Fruit fly (Drosophila melanogaster) whole organism, prepupa: ENCODE data around the gene CG31191.

ENCODE experiments used
- Blimp-1 ChIP-seq: fragments of 200-800 bp; sonication (Bioruptor generic); optimal IDR thresholded peaks from 3 replicates; lab custom pipeline; 2017; ENCODE audit warnings: missing biosample characterization, missing genetic modification characterization, mild to moderate bottlenecking, moderate library complexity, missing genetic modification reagents
- CG10631 ChIP-seq: fragments of 200-800 bp; sonication (Bioruptor generic); optimal IDR thresholded peaks from 2 replicates; lab custom pipeline; 2016; ENCODE audit warnings: missing biosample characterization, missing genetic modification characterization
- CG11294 ChIP-seq: fragments of 200-800 bp; sonication (Bioruptor generic); IDR thresholded peaks from 2 replicates; pipeline ENCODE4 v1.3.6; 2022; ENCODE audit warnings: missing biosample characterization, missing genetic modification characterization
- CG15336 ChIP-seq: fragments of 200-800 bp; sonication (Bioruptor generic); IDR thresholded peaks from 2 replicates; pipeline ENCODE4 v1.3.6; 2022; ENCODE audit warnings: missing biosample characterization, missing genetic modification characterization
- CG1621 ChIP-seq: fragments of 200-800 bp; sonication (Bioruptor generic); optimal IDR thresholded peaks from 3 replicates; lab custom pipeline; 2018; ENCODE audit warnings: missing biosample characterization, mild to moderate bottlenecking, missing genetic modification characterization
- CG16779 ChIP-seq: fragments of 200-800 bp; sonication (Bioruptor generic); optimal IDR thresholded peaks from 3 replicates; lab custom pipeline; 2017; ENCODE audit warnings: missing biosample characterization, mild to moderate bottlenecking, missing genetic modification characterization
- CG31627 ChIP-seq: fragments of 200-800 bp; sonication (Bioruptor generic); optimal IDR thresholded peaks from 3 replicates; lab custom pipeline; 2016; ENCODE audit warnings: missing biosample characterization, missing genetic modification characterization
- CG32006 ChIP-seq: fragments of 200-800 bp; sonication (Bioruptor generic); optimal IDR thresholded peaks from 3 replicates; lab custom pipeline; 2017; ENCODE audit warnings: missing biosample characterization, mild to moderate bottlenecking, missing genetic modification characterization
- CG6163 ChIP-seq: fragments of 200-800 bp; sonication (Bioruptor generic); IDR thresholded peaks from 3 replicates; pipeline ENCODE4 v1.3.6; 2022; ENCODE audit warnings: missing biosample characterization, missing genetic modification characterization
- CG6854 ChIP-seq: fragments of 200-800 bp; sonication (Bioruptor generic); optimal IDR thresholded peaks from 2 replicates; lab custom pipeline; 2017; ENCODE audit warnings: missing biosample characterization, mild to moderate bottlenecking, missing genetic modification characterization
- CG7368 ChIP-seq: fragments of 200-800 bp; sonication (Bioruptor generic); optimal IDR thresholded peaks from 3 replicates; lab custom pipeline; 2016; ENCODE audit warnings: missing biosample characterization, missing genetic modification characterization
- CG8119 ChIP-seq: fragments of 200-800 bp; sonication (Bioruptor generic); IDR thresholded peaks from 3 replicates; pipeline ENCODE4 v1.3.6; 2022; ENCODE audit warnings: missing biosample characterization, missing genetic modification characterization
- CG9139 ChIP-seq: fragments of 200-800 bp; sonication (Bioruptor generic); optimal IDR thresholded peaks from 3 replicates; lab custom pipeline; 2017; ENCODE audit warnings: missing biosample characterization, mild to moderate bottlenecking, missing genetic modification characterization
- Eip75B ChIP-seq: fragments of 200-800 bp; sonication (Bioruptor generic); optimal IDR thresholded peaks from 3 replicates; lab custom pipeline; 2016; ENCODE audit warnings: missing biosample characterization, missing genetic modification characterization
- Eip78C ChIP-seq: fragments of 200-800 bp; sonication (Bioruptor generic); peaks from one replicate; lab custom pipeline; 2016; ENCODE audit warnings: missing biosample characterization, missing genetic modification characterization
- Ets21C ChIP-seq: fragments of 200-800 bp; sonication (Bioruptor generic); optimal IDR thresholded peaks from 3 replicates; lab custom pipeline; 2016; ENCODE audit warnings: missing biosample characterization, missing genetic modification characterization
- Gug ChIP-seq: fragments of 200-800 bp; sonication (Bioruptor generic); IDR thresholded peaks from 2 replicates; pipeline ENCODE4 v1.3.6; 2022; ENCODE audit warnings: missing biosample characterization, missing genetic modification characterization
- Hr38 ChIP-seq: sonication (Bioruptor generic); optimal IDR thresholded peaks from 2 replicates; lab custom pipeline; 2016; ENCODE audit warnings: missing biosample characterization, missing genetic modification characterization
- Hr39 ChIP-seq: fragments of 200-800 bp; sonication (Bioruptor generic); optimal IDR thresholded peaks from 2 replicates; lab custom pipeline; 2016; ENCODE audit warnings: missing biosample characterization, missing genetic modification characterization
- Hr4 ChIP-seq: fragments of 200-800 bp; sonication (Bioruptor generic); optimal IDR thresholded peaks from 3 replicates; lab custom pipeline; 2016; ENCODE audit warnings: missing biosample characterization, missing genetic modification characterization
- Lpt ChIP-seq: fragments of 200-800 bp; sonication (Bioruptor generic); optimal IDR thresholded peaks from 3 replicates; lab custom pipeline; 2016; ENCODE audit warnings: missing biosample characterization, missing genetic modification characterization
- Met ChIP-seq: fragments of 200-800 bp; sonication (Bioruptor generic); optimal IDR thresholded peaks from 3 replicates; lab custom pipeline; 2016; ENCODE audit warnings: missing biosample characterization, missing genetic modification characterization
- OdsH ChIP-seq: fragments of 200-800 bp; sonication (Bioruptor generic); optimal IDR thresholded peaks from 3 replicates; lab custom pipeline; 2016; ENCODE audit warnings: missing biosample characterization, missing genetic modification characterization
- Smox ChIP-seq: fragments of 200-800 bp; sonication (Bioruptor generic); optimal IDR thresholded peaks from 3 replicates; lab custom pipeline; 2016; ENCODE audit warnings: missing biosample characterization, missing genetic modification characterization
- Sox102F ChIP-seq: fragments of 200-800 bp; sonication (Bioruptor generic); optimal IDR thresholded peaks from 2 replicates; lab custom pipeline; 2016; ENCODE audit warnings: missing biosample characterization, mild to moderate bottlenecking, missing genetic modification characterization
- Sox14 ChIP-seq: fragments of 200-800 bp; sonication (Bioruptor generic); optimal IDR thresholded peaks from 3 replicates; lab custom pipeline; 2016; ENCODE audit warnings: missing biosample characterization, missing genetic modification characterization
- achi ChIP-seq: fragments of 200-800 bp; sonication (Bioruptor generic); optimal IDR thresholded peaks from 3 replicates; lab custom pipeline; 2016; ENCODE audit warnings: missing biosample characterization, missing genetic modification characterization
- cyc ChIP-seq: fragments of 200-800 bp; sonication (Bioruptor generic); optimal IDR thresholded peaks from 3 replicates; lab custom pipeline; 2016; ENCODE audit warnings: missing biosample characterization, missing genetic modification characterization
- dac ChIP-seq: fragments of 200-800 bp; sonication (Bioruptor generic); optimal IDR thresholded peaks from 2 replicates; lab custom pipeline; 2017; ENCODE audit warnings: missing biosample characterization, mild to moderate bottlenecking, missing genetic modification characterization
- eg ChIP-seq: fragments of 200-800 bp; sonication (Bioruptor generic); IDR thresholded peaks from 3 replicates; pipeline ENCODE4 v1.3.6; 2022; ENCODE audit warnings: missing biosample characterization, missing genetic modification characterization
- fd59A ChIP-seq: fragments of 200-800 bp; sonication (Bioruptor generic); optimal IDR thresholded peaks from 2 replicates; lab custom pipeline; 2017; ENCODE audit warnings: missing biosample characterization, mild to moderate bottlenecking, missing genetic modification characterization, missing genetic modification reagents
- fd85E ChIP-seq: fragments of 200-800 bp; sonication (Bioruptor generic); optimal IDR thresholded peaks from 3 replicates; lab custom pipeline; 2016; ENCODE audit warnings: missing biosample characterization, missing genetic modification characterization
- fkh ChIP-seq: fragments of 200-800 bp; sonication (Bioruptor generic); optimal IDR thresholded peaks from 3 replicates; lab custom pipeline; 2017; ENCODE audit warnings: missing biosample characterization, mild to moderate bottlenecking, missing genetic modification characterization, moderate library complexity
- pdm3 ChIP-seq: fragments of 200-800 bp; sonication (Bioruptor generic); optimal IDR thresholded peaks from 3 replicates; lab custom pipeline; 2016; ENCODE audit warnings: missing biosample characterization, missing genetic modification characterization
- salr ChIP-seq, 2 experiments: fragments of 200-800 bp; sonication (Bioruptor generic); optimal IDR thresholded peaks; 3 replicates each; lab custom pipeline; 2016 to 2018; ENCODE audit warnings: missing biosample characterization in 2 of 2, missing genetic modification characterization in 2 of 2, mild to moderate bottlenecking in 1 of 2
- spab ChIP-seq: fragments of 200-800 bp; sonication (Bioruptor generic); optimal IDR thresholded peaks from 2 replicates; lab custom pipeline; 2017; ENCODE audit warnings: missing biosample characterization, mild to moderate bottlenecking, missing genetic modification characterization, missing genetic modification reagents
- ss ChIP-seq, 2 experiments: fragments of 200-800 bp; sonication (Bioruptor generic); optimal IDR thresholded peaks; 2 replicates in 1 of 2; 3 replicates in 1 of 2; lab custom pipeline; 2017 to 2018; ENCODE audit warnings: mild to moderate bottlenecking in 2 of 2, missing biosample characterization in 2 of 2, missing genetic modification characterization in 2 of 2, moderate library complexity in 1 of 2
- svp ChIP-seq: fragments of 200-800 bp; sonication (Bioruptor generic); peaks from one replicate; lab custom pipeline; 2016; ENCODE audit warnings: missing biosample characterization, missing genetic modification characterization
- topi ChIP-seq: fragments of 200-800 bp; sonication (Bioruptor generic); optimal IDR thresholded peaks from 3 replicates; lab custom pipeline; 2016; ENCODE audit warnings: missing biosample characterization, missing genetic modification characterization

Gene CG31191

DNA sequence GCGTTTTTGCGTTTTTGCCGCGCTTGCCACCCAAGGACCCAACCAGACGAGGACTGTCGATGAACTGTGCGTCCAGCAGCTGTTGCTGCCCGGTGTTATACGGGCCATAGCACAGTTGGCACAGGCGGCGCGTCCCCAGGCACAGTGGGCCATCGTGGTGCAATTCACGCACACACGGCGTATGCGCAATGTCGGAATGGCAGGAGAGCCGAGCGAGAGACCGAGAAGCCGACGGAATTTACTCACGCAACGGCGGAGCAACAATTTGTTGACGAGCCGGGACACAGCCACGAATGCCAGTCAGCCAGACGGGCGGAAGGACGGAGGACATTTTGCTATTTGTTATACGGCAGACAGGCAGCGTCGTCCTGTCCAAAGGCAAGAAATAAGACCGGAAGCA is at the start of gene CG31191:
Gene CG31191, minus strand, starts transcription at position 68 of the 400 bp plus-strand sequence.
- TF ChIP-seq Blimp-1 (GFP tag; lab: Kevin White, UChicago) = no peak
- TF ChIP-seq Hr38 (GFP tag; lab: Kevin White, UChicago) = no peak
- TF ChIP-seq CG16779 (tag; lab: Kevin White, UChicago) = no peak
- TF ChIP-seq CG15336 (GFP tag; lab: Robert Waterston, UW) = no peak
- TF ChIP-seq Smox (GFP tag; lab: Kevin White, UChicago) = no peak
- no peak for TF ChIP-seq Lpt (GFP tag; lab: Kevin White, UChicago)
- no peak for TF ChIP-seq eg (GFP tag; lab: Robert Waterston, UW)
- no peak for TF ChIP-seq dac
- TF ChIP-seq salr (GFP tag; optimal IDR thresholded peaks at IDR 0.05; lab: Kevin White, UChicago) = no peak
- TF ChIP-seq CG31627 (GFP tag; lab: Kevin White, UChicago) = no peak
- TF ChIP-seq, all 60 proteins: peak for 0

- no peak for TF ChIP-seq CG6854 (GFP tag; lab: Kevin White, UChicago)
- TF ChIP-seq achi = no peak
- TF ChIP-seq CG15336 (GFP tag; lab: Robert Waterston, UW) = no peak
- no peak for TF ChIP-seq Sox102F (GFP tag; lab: Kevin White, UChicago)
- no peak for TF ChIP-seq fd85E (GFP tag; lab: Kevin White, UChicago)
- no peak for TF ChIP-seq Sox14
- no peak for TF ChIP-seq CG1621
- TF ChIP-seq Blimp-1 (GFP tag; lab: Kevin White, UChicago) = no peak
- no peak for TF ChIP-seq eg (GFP tag; lab: Robert Waterston, UW)
- no peak for TF ChIP-seq Eip78C
- TF ChIP-seq ss (GFP tag; optimal IDR thresholded peaks at IDR 0.05; lab: Kevin White, UChicago) = no peak
- no peak for TF ChIP-seq topi (GFP tag; lab: Kevin White, UChicago)
Observed at dm6 chr3R:20990409-20990808, 45.1 kb upstream of the CG31191 start.

- TF ChIP-seq CG32006 (GFP tag; lab: Kevin White, UChicago) = peak; percentile 66
- peak; percentile 14 for TF ChIP-seq Eip75B
- TF ChIP-seq Sox14 = no peak
- peak; percentile 31 for TF ChIP-seq OdsH (GFP tag; lab: Kevin White, UChicago)
- no peak for TF ChIP-seq CG6163 (GFP tag; lab: Robert Waterston, UW)
- TF ChIP-seq Gug (GFP tag; lab: Robert Waterston, UW) = peak; percentile 41; the same call in 1 of the 2 replicates
- peak; percentile 16 for TF ChIP-seq pdm3
- TF ChIP-seq Eip78C = peak; percentile 65
- peak; percentile 47 for TF ChIP-seq svp (GFP tag; lab: Kevin White, UChicago)
- no peak for TF ChIP-seq CG7368 (GFP tag; lab: Kevin White, UChicago)
- TF ChIP-seq CG31627 (GFP tag; lab: Kevin White, UChicago) = peak; percentile 18
- peak; percentile 42; the same call in 1 of the 3 replicates for TF ChIP-seq CG8119 (GFP tag; lab: Robert Waterston, UW)
- TF ChIP-seq salr (GFP tag; optimal IDR thresholded peaks at IDR 0.05; lab: Kevin White, UChicago) = peak in 1 of 2 experiments; percentile 3
- peak; percentile 9 for TF ChIP-seq cyc (GFP tag; lab: Kevin White, UChicago)
- TF ChIP-seq Hr4 = peak; percentile 57
- peak; percentile 19 for TF ChIP-seq dac
- no peak for TF ChIP-seq fd59A (GFP tag; lab: Kevin White, UChicago)
- TF ChIP-seq achi = peak; percentile 20
- peak; percentile 9 for TF ChIP-seq fkh (GFP tag; lab: Kevin White, UChicago)
- peak; percentile 5 for TF ChIP-seq Hr39 (GFP tag; lab: Kevin White, UChicago)
- peak; percentile 56 for TF ChIP-seq CG15336 (GFP tag; lab: Robert Waterston, UW)
- no peak for TF ChIP-seq Sox102F (GFP tag; lab: Kevin White, UChicago)
- peak; percentile 10; the same call in 1 of the 2 replicates for TF ChIP-seq CG11294
- peak; percentile 8 for TF ChIP-seq CG10631 (GFP tag; lab: Kevin White, UChicago)
Observed at dm6 chr3R:20989657-20990056, 44.3 kb upstream of the CG31191 start.

DNA sequence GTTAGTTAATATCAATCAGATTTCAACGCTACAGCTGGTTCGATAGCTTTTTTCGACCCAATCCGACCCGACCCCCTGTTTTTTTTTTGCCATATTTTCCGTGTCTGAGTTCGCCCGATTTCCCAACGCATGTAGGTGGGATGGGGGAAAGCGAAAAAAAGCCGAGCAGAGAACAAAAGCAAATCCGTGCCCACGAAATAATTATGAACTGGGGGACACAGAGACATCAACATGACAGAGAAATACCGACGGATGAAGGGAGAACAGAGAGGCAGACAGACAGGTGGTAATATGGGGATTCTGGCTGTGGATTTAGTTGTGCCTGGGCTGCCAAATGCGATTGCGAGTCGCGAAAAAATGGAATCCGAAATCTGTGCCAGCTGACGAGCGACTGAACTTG is 43.7 kb upstream of the CG31191 start:
- TF ChIP-seq Met (GFP tag; lab: Kevin White, UChicago) (no peak), CG7368 (GFP tag; lab: Kevin White, UChicago) (no peak), Ets21C (no peak), topi (GFP tag; lab: Kevin White, UChicago) (no peak), CG16779 (tag; lab: Kevin White, UChicago) (no peak), Eip78C (no peak), CG15336 (GFP tag; lab: Robert Waterston, UW) (no peak), CG6854 (GFP tag; lab: Kevin White, UChicago) (no peak), spab (no peak), CG9139 (no peak), fd85E (GFP tag; lab: Kevin White, UChicago) (no peak), Hr4 (no peak), CG10631 (GFP tag; lab: Kevin White, UChicago) (no peak)
